Fruit fly (Drosophila melanogaster) whole organism: Measurements from ENCODE around the gene Hnf4.

Source experiments
- CG8478 ChIP-seq: fragments of >200 bp; optimal IDR thresholded peaks from 2 replicates; lab custom pipeline; 2018; ENCODE audit warnings: inconsistent platforms
- Dll ChIP-seq: fragments of >200 bp; optimal IDR thresholded peaks from 2 replicates; lab custom pipeline; 2017
- pan ChIP-seq: fragments of >200 bp; optimal IDR thresholded peaks from 2 replicates; lab custom pipeline; 2017
- psq ChIP-seq: fragments of >200 bp; optimal IDR thresholded peaks from 2 replicates; lab custom pipeline; 2017
- usp ChIP-seq: fragments of >200 bp; optimal IDR thresholded peaks from 2 replicates; lab custom pipeline; 2017; ENCODE audit warnings: missing biosample characterization, missing genetic modification characterization, mixed read lengths

dm6 chr2L:8709078-8709399 is 372 bp downstream of the Hnf4 start:
- no peak for TF ChIP-seq psq
- TF ChIP-seq CG8478 (lab: Kevin White, UChicago): no peak
- TF ChIP-seq pan: no peak
- TF ChIP-seq Dll: no peak
- no peak for TF ChIP-seq usp (GFP tag; lab: Kevin White, UChicago)
